Fruit fly (Drosophila melanogaster): ENCODE measurements around the gene CG5854.

CG5854 gene

dm6 chr3R:23887572-23887971 is 46.1 kb upstream of the CG5854 start (continued):
- TF ChIP-seq CG11695 (GFP tag; IDR thresholded peaks at IDR 0.05) (0 out of 3 replicates have a peak, but pooled peaks have one; percentile 20), wek (GFP tag; optimal IDR thresholded peaks at IDR 0.05) (no peak), gce (GFP tag; IDR thresholded peaks at IDR 0.05) (no peak), CG30020 (tag; optimal IDR thresholded peaks at IDR 0.05) (no peak), ci (GFP tag; IDR thresholded peaks at IDR 0.05) (peak; percentile 30; the same call in 1 of the 3 replicates), Six4 (GFP tag; optimal IDR thresholded peaks at IDR 0.05) (no peak), CG3847 (GFP tag; IDR thresholded peaks at IDR 0.05) (no peak), gem (tag; optimal IDR thresholded peaks at IDR 0.05) (peak; percentile 4), trh (GFP tag; optimal IDR thresholded peaks at IDR 0.05) (no peak), Drgx (GFP tag; IDR thresholded peaks at IDR 0.05) (peak; percentile 5; the same call in 1 of the 2 replicates)

- TF ChIP-seq MTF-1 (GFP tag; optimal IDR thresholded peaks at IDR 0.05; ENCODE audit: borderline replicate concordance) (no peak), gt (GFP tag; IDR thresholded peaks at IDR 0.05) (no peak), slou (GFP tag; optimal IDR thresholded peaks at IDR 0.05) (no peak), sna (GFP tag; IDR thresholded peaks at IDR 0.05; ENCODE audit: partially characterized antibody) (no peak), jing (GFP tag; optimal IDR thresholded peaks at IDR 0.05) (peak; percentile 17), CG6272 (GFP tag; IDR thresholded peaks at IDR 0.05) (no peak), CG13624 (GFP tag; optimal IDR thresholded peaks at IDR 0.05) (no peak), NK7.1 (GFP tag; optimal IDR thresholded peaks at IDR 0.05) (no peak), ap (GFP tag; IDR thresholded peaks at IDR 0.05) (no peak), MESR4 (GFP tag; optimal IDR thresholded peaks at IDR 0.05) (no peak), Vsx1 (GFP tag; optimal IDR thresholded peaks at IDR 0.05) (no peak), CG3163 (GFP tag; optimal IDR thresholded peaks at IDR 0.05) (no peak), phol (tag; optimal IDR thresholded peaks at IDR 0.05) (peak; percentile 38), CG11398 (GFP tag; optimal IDR thresholded peaks at IDR 0.05) (no peak), CG14014 (GFP tag; IDR thresholded peaks at IDR 0.05) (no peak), Rfx (GFP tag; IDR thresholded peaks at IDR 0.05) (peak; percentile 38), CG13296 (GFP tag; optimal IDR thresholded peaks at IDR 0.05) (no peak), CG12942 (GFP tag; optimal IDR thresholded peaks at IDR 0.05) (no peak), kni (GFP tag; optimal IDR thresholded peaks at IDR 0.05) (no peak), CG12769 (tag; optimal IDR thresholded peaks at IDR 0.05) (no peak), Tbp (GFP tag; optimal IDR thresholded peaks at IDR 0.05) (no peak), CG18011 (GFP tag; optimal IDR thresholded peaks at IDR 0.05) (no peak), Fer1 (GFP tag; optimal IDR thresholded peaks at IDR 0.05) (no peak), CG7987 (GFP tag; optimal IDR thresholded peaks at IDR 0.05) (no peak), sr (GFP tag; IDR thresholded peaks at IDR 0.05) (no peak), BtbVII (GFP tag; optimal IDR thresholded peaks at IDR 0.05) (no peak), CG17186 (GFP tag; optimal IDR thresholded peaks at IDR 0.05) (no peak), CG6683 (GFP tag; optimal IDR thresholded peaks at IDR 0.05) (no peak), CTCF (GFP tag; optimal IDR thresholded peaks at IDR 0.05) (no peak), CG10543 (GFP tag; optimal IDR thresholded peaks at IDR 0.05) (no peak), HLH3B (GFP tag; IDR thresholded peaks at IDR 0.05) (peak; percentile 57; the same call in 1 of the 2 replicates), lola (GFP tag; optimal IDR thresholded peaks at IDR 0.05) (peak in 1 of 3 experiments; percentile 11), CG13894 (tag; optimal IDR thresholded peaks at IDR 0.05) (no peak), Sox102F (GFP tag; optimal IDR thresholded peaks at IDR 0.05) (peak; percentile 25), run (tag; optimal IDR thresholded peaks at IDR 0.05) (no peak), Mrtf (GFP tag; IDR thresholded peaks at IDR 0.05) (no peak), CG3065 (GFP tag; optimal IDR thresholded peaks at IDR 0.05) (no peak), CG5245 (GFP tag; optimal IDR thresholded peaks at IDR 0.05) (no peak), CkIIα-i1 (GFP tag; IDR thresholded peaks at IDR 0.05) (no peak)
Observed at dm6 chr3R:23888273-23889220, 45.2 kb upstream of the CG5854 start.
